Worm (Caenorhabditis elegans): ENCODE results near the gene aldo-2.

The aldo-2 gene

ce11 chrIII:5914717-5915116 is 38.3 kb upstream of the aldo-2 start:
- TF ChIP-seq aly-1 (tag; optimal IDR thresholded peaks at IDR 0.05), result peak; percentile 23
- no peak for TF ChIP-seq sea-1 (GFP tag; conservative IDR thresholded peaks at IDR 0.05)

- TF ChIP-seq aly-1 (tag; optimal IDR thresholded peaks at IDR 0.05), result no peak
- TF ChIP-seq B0310.2 (tag; optimal IDR thresholded peaks at IDR 0.05), result no peak
- no peak for TF ChIP-seq ceh-13 (GFP tag; optimal IDR thresholded peaks at IDR 0.05)
- TF ChIP-seq tbx-37 (GFP tag; conservative IDR thresholded peaks at IDR 0.05), result no peak
- no peak for TF ChIP-seq tbx-11 (GFP tag; IDR thresholded peaks at IDR 0.05)
- TF ChIP-seq hmg-4 (GFP tag; optimal IDR thresholded peaks at IDR 0.05), result no peak
- no peak for TF ChIP-seq ets-7 (tag; optimal IDR thresholded peaks at IDR 0.05)
- TF ChIP-seq hnd-1 (tag; optimal IDR thresholded peaks at IDR 0.05), result no peak
- no peak for TF ChIP-seq scrt-1 (GFP tag; IDR thresholded peaks at IDR 0.05)
- TF ChIP-seq tra-4 (tag; optimal IDR thresholded peaks at IDR 0.05), result no peak
- no peak for TF ChIP-seq hmbx-1 (tag; optimal IDR thresholded peaks at IDR 0.05)
- TF ChIP-seq ceh-36 (tag; optimal IDR thresholded peaks at IDR 0.05), result no peak
- no peak for TF ChIP-seq pes-1 (GFP tag; IDR thresholded peaks at IDR 0.05)
- TF ChIP-seq sea-1 (GFP tag; conservative IDR thresholded peaks at IDR 0.05), result no peak
- TF ChIP-seq F13C5.2 (tag; optimal IDR thresholded peaks at IDR 0.05), result no peak
- TF ChIP-seq flt-1 (GFP tag; IDR thresholded peaks at IDR 0.05), result no peak
- TF ChIP-seq ama-1 (optimal IDR thresholded peaks at IDR 0.05), result no peak
These were observed 32.0 kb upstream of the aldo-2 start, which contains the start of gene C28H8.3 for ce11 chrIII:5908408-5908807. Gene C28H8.3 (plus strand): TSS chrIII:5908700.

ce11 chrIII:5906749-5907148 is 30.3 kb upstream of the aldo-2 start, which contains the start of gene erd-2.2:
Gene erd-2.2 (plus strand): TSS chrIII:5907049.
- TF ChIP-seq tra-4 (tag; optimal IDR thresholded peaks at IDR 0.05) (no peak), tbx-11 (GFP tag; IDR thresholded peaks at IDR 0.05) (no peak), hmg-4 (GFP tag; optimal IDR thresholded peaks at IDR 0.05) (no peak), pes-1 (GFP tag; IDR thresholded peaks at IDR 0.05) (no peak), sea-1 (GFP tag; conservative IDR thresholded peaks at IDR 0.05) (no peak), F13C5.2 (tag; optimal IDR thresholded peaks at IDR 0.05) (no peak), flt-1 (GFP tag; IDR thresholded peaks at IDR 0.05) (no peak), hnd-1 (tag; optimal IDR thresholded peaks at IDR 0.05) (no peak), tbx-37 (GFP tag; conservative IDR thresholded peaks at IDR 0.05) (no peak), scrt-1 (GFP tag; IDR thresholded peaks at IDR 0.05) (no peak), ceh-36 (tag; optimal IDR thresholded peaks at IDR 0.05) (no peak), ets-7 (tag; optimal IDR thresholded peaks at IDR 0.05) (no peak)

ce11 chrIII:5906059-5906458 is 29.6 kb upstream of the aldo-2 start, which contains the start of gene dpff-1:
Gene dpff-1 (minus strand): TSS chrIII:5906346.
- TF ChIP-seq hmbx-1 (tag; optimal IDR thresholded peaks at IDR 0.05) (no peak), F13C5.2 (tag; optimal IDR thresholded peaks at IDR 0.05) (peak; percentile 23)

- TF ChIP-seq B0310.2 (tag; optimal IDR thresholded peaks at IDR 0.05), result no peak
- no peak for TF ChIP-seq tbx-37 (GFP tag; conservative IDR thresholded peaks at IDR 0.05)
- no peak for TF ChIP-seq F13C5.2 (tag; optimal IDR thresholded peaks at IDR 0.05)
- no peak for TF ChIP-seq hnd-1 (tag; optimal IDR thresholded peaks at IDR 0.05)
- no peak for TF ChIP-seq sea-1 (GFP tag; conservative IDR thresholded peaks at IDR 0.05)
- no peak for TF ChIP-seq scrt-1 (GFP tag; IDR thresholded peaks at IDR 0.05)
- TF ChIP-seq aly-1 (tag; optimal IDR thresholded peaks at IDR 0.05), result no peak
- no peak for TF ChIP-seq ceh-36 (tag; optimal IDR thresholded peaks at IDR 0.05)
- no peak for TF ChIP-seq ceh-13 (GFP tag; optimal IDR thresholded peaks at IDR 0.05)
- no peak for TF ChIP-seq ama-1 (optimal IDR thresholded peaks at IDR 0.05)
- no peak for TF ChIP-seq pes-1 (GFP tag; IDR thresholded peaks at IDR 0.05)
- TF ChIP-seq tbx-11 (GFP tag; IDR thresholded peaks at IDR 0.05), result no peak
- TF ChIP-seq tra-4 (tag; optimal IDR thresholded peaks at IDR 0.05), result no peak
- no peak for TF ChIP-seq hmg-4 (GFP tag; optimal IDR thresholded peaks at IDR 0.05)
- TF ChIP-seq hmbx-1 (tag; optimal IDR thresholded peaks at IDR 0.05), result no peak
- no peak for TF ChIP-seq ets-7 (tag; optimal IDR thresholded peaks at IDR 0.05)
- no peak for TF ChIP-seq flt-1 (GFP tag; IDR thresholded peaks at IDR 0.05)
These were observed 26.1 kb upstream of the aldo-2 start for ce11 chrIII:5902558-5902957.

ce11 chrIII:5900709-5901108 is 24.3 kb upstream of the aldo-2 start:
- TF ChIP-seq pes-1 (GFP tag; IDR thresholded peaks at IDR 0.05), result no peak
- TF ChIP-seq flt-1 (GFP tag; IDR thresholded peaks at IDR 0.05), result no peak; the same call in 1 of the 2 replicates
- no peak for TF ChIP-seq ama-1 (optimal IDR thresholded peaks at IDR 0.05)

ce11 chrIII:5898631-5899030 is 22.2 kb upstream of the aldo-2 start:
- TF ChIP-seq ceh-36 (tag; optimal IDR thresholded peaks at IDR 0.05) (no peak), ama-1 (optimal IDR thresholded peaks at IDR 0.05) (no peak), F13C5.2 (tag; optimal IDR thresholded peaks at IDR 0.05) (no peak), tbx-37 (GFP tag; conservative IDR thresholded peaks at IDR 0.05) (no peak), hmbx-1 (tag; optimal IDR thresholded peaks at IDR 0.05) (no peak), B0310.2 (tag; optimal IDR thresholded peaks at IDR 0.05) (no peak), hmg-4 (GFP tag; optimal IDR thresholded peaks at IDR 0.05) (no peak), ceh-13 (GFP tag; optimal IDR thresholded peaks at IDR 0.05) (no peak), flt-1 (GFP tag; IDR thresholded peaks at IDR 0.05) (no peak), tbx-11 (GFP tag; IDR thresholded peaks at IDR 0.05) (no peak), tra-4 (tag; optimal IDR thresholded peaks at IDR 0.05) (no peak), sea-1 (GFP tag; conservative IDR thresholded peaks at IDR 0.05) (no peak), ets-7 (tag; optimal IDR thresholded peaks at IDR 0.05) (no peak), hnd-1 (tag; optimal IDR thresholded peaks at IDR 0.05) (no peak), pes-1 (GFP tag; IDR thresholded peaks at IDR 0.05) (no peak), scrt-1 (GFP tag; IDR thresholded peaks at IDR 0.05) (no peak)

- no peak for TF ChIP-seq F13C5.2 (tag; optimal IDR thresholded peaks at IDR 0.05)
- TF ChIP-seq pes-1 (GFP tag; IDR thresholded peaks at IDR 0.05), result no peak
- TF ChIP-seq ceh-13 (GFP tag; optimal IDR thresholded peaks at IDR 0.05), result no peak
- no peak for TF ChIP-seq tbx-37 (GFP tag; conservative IDR thresholded peaks at IDR 0.05)
- no peak for TF ChIP-seq hmbx-1 (tag; optimal IDR thresholded peaks at IDR 0.05)
- no peak for TF ChIP-seq ceh-36 (tag; optimal IDR thresholded peaks at IDR 0.05)
- no peak for TF ChIP-seq sea-1 (GFP tag; conservative IDR thresholded peaks at IDR 0.05)
- TF ChIP-seq tra-4 (tag; optimal IDR thresholded peaks at IDR 0.05), result no peak
- TF ChIP-seq ama-1 (optimal IDR thresholded peaks at IDR 0.05), result no peak
- TF ChIP-seq ets-7 (tag; optimal IDR thresholded peaks at IDR 0.05), result no peak
- TF ChIP-seq aly-1 (tag; optimal IDR thresholded peaks at IDR 0.05), result no peak
- TF ChIP-seq hmg-4 (GFP tag; optimal IDR thresholded peaks at IDR 0.05), result no peak
- no peak for TF ChIP-seq B0310.2 (tag; optimal IDR thresholded peaks at IDR 0.05)
- no peak for TF ChIP-seq tbx-11 (GFP tag; IDR thresholded peaks at IDR 0.05)
- TF ChIP-seq scrt-1 (GFP tag; IDR thresholded peaks at IDR 0.05), result no peak
- TF ChIP-seq hnd-1 (tag; optimal IDR thresholded peaks at IDR 0.05), result no peak
- no peak for TF ChIP-seq flt-1 (GFP tag; IDR thresholded peaks at IDR 0.05)
These were observed 21.0 kb upstream of the aldo-2 start for ce11 chrIII:5897468-5897867.

All from whole organism, early embryonic.